Worm (Caenorhabditis elegans) whole organism, late embryonic: ENCODE results near the gene Y55F3AM.5.

ENCODE experiments used
- ama-1 ChIP-seq: fragments of 150-350 bp; optimal IDR thresholded peaks from 2 replicates; lab custom pipeline; 2014
- ceh-30 ChIP-seq: fragments of 150-350 bp; optimal IDR thresholded peaks from 2 replicates; lab custom pipeline; 2014; ENCODE audit warnings: missing biosample characterization, missing genetic modification characterization
- ceh-48 ChIP-seq: sonication (generic microtip); optimal IDR thresholded peaks from 2 replicates; lab custom pipeline; 2016; ENCODE audit warnings: missing genetic modification characterization, inconsistent platforms, missing compliant biosample characterization
- fkh-10 ChIP-seq: fragments of 150-350 bp; optimal IDR thresholded peaks from 2 replicates; lab custom pipeline; 2014; ENCODE audit warnings: missing biosample characterization, missing genetic modification reagents, missing genetic modification characterization
- lin-11 ChIP-seq: fragments of 200-800 bp; sonication (Bioruptor generic); optimal IDR thresholded peaks from 2 replicates; lab custom pipeline; 2018; ENCODE audit warnings: mild to moderate bottlenecking, missing genetic modification characterization, missing compliant biosample characterization
- nfya-1 ChIP-seq: sonication (generic microtip); optimal IDR thresholded peaks from 2 replicates; lab custom pipeline; 2017; ENCODE audit warnings: missing genetic modification characterization, mild to moderate bottlenecking, missing compliant biosample characterization, antibody characterized with exemption, moderate library complexity
- pag-3 ChIP-seq: sonication (generic microtip); optimal IDR thresholded peaks from 2 replicates; lab custom pipeline; 2016; ENCODE audit warnings: missing compliant biosample characterization, missing genetic modification characterization, borderline replicate concordance

ce11 chrIV:1029939-1030338 is 30.9 kb downstream of the Y55F3AM.5 start, which contains the start of gene abhd-14:
- TF ChIP-seq ceh-48 (no peak), nfya-1 (no peak), ama-1 (lab: Kevin White, UChicago) (no peak), ceh-30 (no peak), lin-11 (tag; lab: Kevin White, UChicago) (no peak), fkh-10 (GFP tag; lab: Kevin White, UChicago) (no peak), pag-3 (tag; lab: Kevin White, UChicago) (no peak)
